Worm (Caenorhabditis elegans): ENCODE measurements around the gene inx-11.

ce11 chrV:12505730-12506129 is 18.7 kb downstream of the inx-11 start:
- no peak for TF ChIP-seq ceh-82 (tag; optimal IDR thresholded peaks at IDR 0.05)
- TF ChIP-seq lin-15B (tag; optimal IDR thresholded peaks at IDR 0.05), result no peak
- TF ChIP-seq aha-1 (tag; optimal IDR thresholded peaks at IDR 0.05), result no peak
- TF ChIP-seq lin-35 (GFP tag; optimal IDR thresholded peaks at IDR 0.05), result no peak
- no peak for TF ChIP-seq ceh-63 (GFP tag; optimal IDR thresholded peaks at IDR 0.05)

Measured in whole organism, L1 larva.